Worm (Caenorhabditis elegans) whole organism, L4 larva: ENCODE results near the gene Y45G5AL.1.

Source experiments
- T26A8.4 ChIP-seq: fragments of 200-800 bp; sonication (Bioruptor generic); IDR thresholded peaks from 2 replicates; pipeline ENCODE4 v1.3.6; 2022; ENCODE audit warnings: missing genetic modification characterization, missing compliant biosample characterization
- aha-1 ChIP-seq: fragments of 150-350 bp; peaks from one replicate; lab custom pipeline; 2014; ENCODE audit warnings: missing biosample characterization, missing genetic modification characterization
- ceh-62 ChIP-seq: sonication (generic microtip); optimal IDR thresholded peaks from 2 replicates; lab custom pipeline; 2017; ENCODE audit warnings: missing biosample characterization, missing genetic modification characterization
- ceh-82 ChIP-seq: sonication (generic microtip); optimal IDR thresholded peaks from 2 replicates; lab custom pipeline; 2017; ENCODE audit warnings: missing biosample characterization, missing genetic modification characterization
- daf-12 ChIP-seq: fragments of 150-350 bp; optimal IDR thresholded peaks from 2 replicates; lab custom pipeline; 2014; ENCODE audit warnings: missing biosample characterization, missing genetic modification reagents, missing genetic modification characterization
- dmd-8 ChIP-seq: fragments of 200-800 bp; sonication (Bioruptor generic); IDR thresholded peaks from 2 replicates; pipeline ENCODE4 v1.3.6; 2022; ENCODE audit warnings: missing genetic modification characterization, missing compliant biosample characterization
- fos-1 ChIP-seq: fragments of 150-350 bp; optimal IDR thresholded peaks from 2 replicates; lab custom pipeline; 2014; ENCODE audit warnings: missing biosample characterization, missing genetic modification characterization
- lin-15B ChIP-seq: fragments of 150-350 bp; sonication (generic microtip); optimal IDR thresholded peaks from 3 replicates; lab custom pipeline; 2014; ENCODE audit warnings: missing biosample characterization, missing genetic modification characterization
- nhr-10 ChIP-seq: fragments of 150-350 bp; optimal IDR thresholded peaks from 2 replicates; lab custom pipeline; 2014; ENCODE audit warnings: missing biosample characterization, missing genetic modification characterization
- nhr-11 ChIP-seq: fragments of 150-350 bp; optimal IDR thresholded peaks from 2 replicates; lab custom pipeline; 2014; ENCODE audit warnings: missing biosample characterization, missing genetic modification characterization
- nhr-237 ChIP-seq: sonication (generic microtip); optimal IDR thresholded peaks from 2 replicates; lab custom pipeline; 2017; ENCODE audit warnings: missing biosample characterization, missing genetic modification characterization

- TF ChIP-seq daf-12 (tag; lab: Kevin White, UChicago) (no peak), ceh-62 (tag; lab: Kevin White, UChicago) (no peak), nhr-10 (tag; lab: Kevin White, UChicago) (no peak), aha-1 (no peak), T26A8.4 (GFP tag; lab: Robert Waterston, UW) (no peak), fos-1 (no peak), nhr-11 (no peak), ceh-82 (tag; lab: Kevin White, UChicago) (no peak), lin-15B (no peak), dmd-8 (no peak), nhr-237 (tag; lab: Kevin White, UChicago) (no peak)
These were observed 49.6 kb upstream of the Y45G5AL.1 start, which contains the start of gene nhr-181 for ce11 chrV:4094740-4095139.
